Worm (Caenorhabditis elegans): ENCODE results near the gene nhr-139.
A peak's percentile ranks its signal among the peaks of the same experiment; 100 is the strongest.

Gene nhr-139

ce11 chrV:6987673-6988072 lies at the start of gene nhr-139:
Gene nhr-139, minus strand, starts transcription at chrV:6987773.
- TF ChIP-seq fkh-8 (tag; optimal IDR thresholded peaks at IDR 0.05), result no peak
- TF ChIP-seq lsy-2 (tag; optimal IDR thresholded peaks at IDR 0.05), result no peak
- no peak for TF ChIP-seq C16A3.4 (tag; optimal IDR thresholded peaks at IDR 0.05)
- no peak for TF ChIP-seq unc-130 (tag; optimal IDR thresholded peaks at IDR 0.05)
- TF ChIP-seq xbp-1 (tag; optimal IDR thresholded peaks at IDR 0.05), result no peak
- no peak for TF ChIP-seq nhr-71 (tag; optimal IDR thresholded peaks at IDR 0.05)
- TF ChIP-seq lin-14 (GFP tag; optimal IDR thresholded peaks at IDR 0.05), result no peak
- TF ChIP-seq pqm-1 (tag; optimal IDR thresholded peaks at IDR 0.05), result no peak

- TF ChIP-seq lin-15B (tag; optimal IDR thresholded peaks at IDR 0.05) (no peak), hlh-4 (tag; optimal IDR thresholded peaks at IDR 0.05) (no peak), snu-23 (GFP tag; optimal IDR thresholded peaks at IDR 0.05) (no peak), rnt-1 (tag; optimal IDR thresholded peaks at IDR 0.05) (no peak), fos-1 (tag; optimal IDR thresholded peaks at IDR 0.05) (no peak), mef-2 (tag; optimal IDR thresholded peaks at IDR 0.05) (no peak)
Measured at ce11 chrV:7036475-7036874, 48.9 kb upstream of the nhr-139 start, which contains the start of gene twk-11. Gene twk-11, minus strand, starts transcription at chrV:7036575.

- no peak for TF ChIP-seq ceh-82 (tag; optimal IDR thresholded peaks at IDR 0.05)
- no peak for TF ChIP-seq xbp-1 (tag; optimal IDR thresholded peaks at IDR 0.05)
- no peak for TF ChIP-seq hpl-2 (GFP tag; optimal IDR thresholded peaks at IDR 0.05)
- TF ChIP-seq mef-2 (tag; optimal IDR thresholded peaks at IDR 0.05), result no peak
- no peak for TF ChIP-seq Y116A8C.19 (tag; optimal IDR thresholded peaks at IDR 0.05; ENCODE audit: borderline replicate concordance)
Measured at ce11 chrV:7027055-7027454, 39.5 kb upstream of the nhr-139 start, which contains the start of gene F20A1.6. Gene F20A1.6, minus strand, starts transcription at chrV:7027155.

DNA sequence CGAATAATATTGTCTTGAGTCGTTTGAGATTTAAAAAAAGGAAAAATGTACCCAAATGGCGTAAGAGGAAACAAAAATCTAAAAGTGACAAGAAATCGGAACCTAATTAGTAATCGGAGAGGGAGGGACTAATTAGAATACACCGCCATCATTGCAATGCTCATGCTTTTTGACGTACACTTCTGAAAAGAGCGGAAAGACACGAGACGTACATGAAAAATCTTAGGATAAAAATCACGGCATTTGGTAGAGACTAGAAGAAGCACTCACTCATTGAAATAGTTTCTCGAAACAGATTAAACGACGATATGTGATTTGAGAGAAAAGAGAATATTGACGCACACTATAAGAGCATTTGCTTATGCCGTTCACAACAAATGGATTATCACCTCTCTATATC lies 35.4 kb upstream of the nhr-139 start:
- TF ChIP-seq fkh-8 (tag; optimal IDR thresholded peaks at IDR 0.05) (peak; percentile 19), ceh-63 (GFP tag; optimal IDR thresholded peaks at IDR 0.05) (no peak), nhr-11 (tag; optimal IDR thresholded peaks at IDR 0.05) (peak; percentile 29), dsc-1 (tag; optimal IDR thresholded peaks at IDR 0.05) (peak; percentile 96), pax-3 (tag; optimal IDR thresholded peaks at IDR 0.05) (peak; percentile 54), lsy-2 (tag; optimal IDR thresholded peaks at IDR 0.05) (no peak), fkh-4 (tag; optimal IDR thresholded peaks at IDR 0.05; ENCODE audit: borderline replicate concordance) (peak; percentile 49), unc-30 (tag; optimal IDR thresholded peaks at IDR 0.05) (no peak), skn-1 (tag; optimal IDR thresholded peaks at IDR 0.05) (no peak), egl-13 (tag; optimal IDR thresholded peaks at IDR 0.05) (peak; percentile 41), ceh-8 (GFP tag; optimal IDR thresholded peaks at IDR 0.05) (peak; percentile 15)

- TF ChIP-seq dsc-1 (tag; optimal IDR thresholded peaks at IDR 0.05) (peak; percentile 76), swsn-7 (tag; optimal IDR thresholded peaks at IDR 0.05) (no peak), vab-15 (tag; optimal IDR thresholded peaks at IDR 0.05) (no peak)
Measured at ce11 chrV:7021772-7022171, 34.2 kb upstream of the nhr-139 start, which contains the start of gene F20A1.4. Gene F20A1.4, minus strand, starts transcription at chrV:7021872.

DNA sequence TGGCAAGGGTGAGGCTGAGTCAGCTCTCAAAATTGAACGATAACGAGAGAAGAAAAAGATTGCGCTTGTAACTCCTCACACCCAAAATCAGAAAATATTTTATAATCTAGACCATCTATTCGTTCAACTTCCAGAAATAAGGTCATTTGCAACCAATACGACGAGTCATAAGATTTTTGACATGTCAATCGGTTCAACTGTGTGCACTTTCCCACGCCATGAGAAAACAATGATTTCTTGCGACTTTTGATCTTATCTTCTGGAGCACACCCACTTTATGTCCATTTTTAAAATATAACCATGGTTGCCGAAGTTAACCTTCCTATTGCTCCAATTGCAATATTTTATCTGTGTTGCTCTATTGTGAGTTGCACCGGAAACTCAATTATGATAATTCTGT lies 29.5 kb upstream of the nhr-139 start, which contains the start of gene srsx-32:
srsx-32 (plus strand) TSS at position 301 of the 400 bp plus-strand sequence.
- TF ChIP-seq Y116A8C.19 (tag; optimal IDR thresholded peaks at IDR 0.05; ENCODE audit: borderline replicate concordance) (no peak), tlp-1 (tag; optimal IDR thresholded peaks at IDR 0.05) (no peak), unc-30 (tag; optimal IDR thresholded peaks at IDR 0.05) (no peak), pqm-1 (tag; optimal IDR thresholded peaks at IDR 0.05) (no peak), efl-1 (optimal IDR thresholded peaks at IDR 0.05) (no peak), efl-1 (GFP tag; optimal IDR thresholded peaks at IDR 0.05 in 1 of 2) (no peak), sup-37 (GFP tag; optimal IDR thresholded peaks at IDR 0.05) (no peak), ama-1 (optimal IDR thresholded peaks at IDR 0.05) (no peak), snpc-4 (tag; optimal IDR thresholded peaks at IDR 0.05) (no peak), unc-130 (tag; optimal IDR thresholded peaks at IDR 0.05) (no peak), lin-39 (tag; optimal IDR thresholded peaks at IDR 0.05) (no peak), snu-23 (GFP tag; optimal IDR thresholded peaks at IDR 0.05) (no peak), nhr-12 (tag; optimal IDR thresholded peaks at IDR 0.05) (no peak), efl-3 (GFP tag; optimal IDR thresholded peaks at IDR 0.05) (no peak)
